Fruit fly (Drosophila melanogaster) whole organism, wandering third instar larva: ENCODE results near the gene Atg8a.

Experiments used
- CG32264 ChIP-seq: fragments of 200-800 bp; sonication (Bioruptor generic); optimal IDR thresholded peaks from 2 replicates; lab custom pipeline; 2016; ENCODE audit warnings: missing biosample characterization, missing genetic modification characterization
- CG9705 ChIP-seq: fragments of 200-800 bp; sonication (Bioruptor generic); optimal IDR thresholded peaks from 2 replicates; lab custom pipeline; 2018; ENCODE audit warnings: missing biosample characterization, mild to moderate bottlenecking, missing genetic modification characterization
- HLH106 ChIP-seq: fragments of 200-800 bp; optimal IDR thresholded peaks from 3 replicates; lab custom pipeline; 2019; ENCODE audit warnings: missing biosample characterization, mild to moderate bottlenecking, missing genetic modification characterization, moderate library complexity
- dsf ChIP-seq: sonication (Bioruptor generic); optimal IDR thresholded peaks from 2 replicates; lab custom pipeline; 2016; ENCODE audit warnings: missing biosample characterization, missing genetic modification characterization, borderline replicate concordance
- foxo ChIP-seq, 2 experiments: fragments of 200-800 bp; sonication (Bioruptor generic); optimal IDR thresholded peaks; 2 replicates in 1 of 2; 3 replicates in 1 of 2; lab custom pipeline; 2016 to 2017; ENCODE audit warnings: missing biosample characterization in 2 of 2, missing genetic modification characterization in 2 of 2
- fru ChIP-seq: fragments of 200-800 bp; sonication (Bioruptor generic); optimal IDR thresholded peaks from 3 replicates; lab custom pipeline; 2016; ENCODE audit warnings: missing biosample characterization, mild to moderate bottlenecking, missing genetic modification characterization
- h ChIP-seq: fragments of 200-800 bp; sonication (Bioruptor generic); optimal IDR thresholded peaks from 3 replicates; lab custom pipeline; 2016; ENCODE audit warnings: missing biosample characterization, mild to moderate bottlenecking, missing genetic modification characterization
- pan ChIP-seq: fragments of >200 bp; optimal IDR thresholded peaks from 2 replicates; lab custom pipeline; 2017
- psq ChIP-seq: fragments of 200-800 bp; sonication (Bioruptor generic); optimal IDR thresholded peaks from 3 replicates; lab custom pipeline; 2017; ENCODE audit warnings: missing biosample characterization, mild to moderate bottlenecking, missing genetic modification characterization, moderate library complexity
- sage ChIP-seq: fragments of 200-800 bp; sonication (Bioruptor generic); optimal IDR thresholded peaks from 2 replicates; lab custom pipeline; 2016; ENCODE audit warnings: missing biosample characterization, mild to moderate bottlenecking, missing genetic modification characterization
- woc ChIP-seq: sonication (Bioruptor generic); optimal IDR thresholded peaks from 2 replicates; lab custom pipeline; 2016; ENCODE audit warnings: missing biosample characterization, mild to moderate bottlenecking, missing genetic modification characterization

- TF ChIP-seq fru (GFP tag; lab: Kevin White, UChicago) = no peak
- no peak for TF ChIP-seq CG32264
- peak; percentile 73 for TF ChIP-seq psq (GFP tag; lab: Kevin White, UChicago)
- no peak for TF ChIP-seq woc (GFP tag; lab: Kevin White, UChicago)
- no peak for TF ChIP-seq pan
- no peak for TF ChIP-seq HLH106 (tag; lab: Kevin White, UChicago)
- TF ChIP-seq CG9705 = no peak
- no peak for TF ChIP-seq h (GFP tag; lab: Kevin White, UChicago)
- TF ChIP-seq sage (GFP tag; lab: Kevin White, UChicago) = no peak
- TF ChIP-seq foxo (GFP tag; optimal IDR thresholded peaks at IDR 0.05; lab: Kevin White, UChicago) = no peak
- TF ChIP-seq dsf = no peak
These were observed 32.9 kb upstream of the Atg8a start for dm6 chrX:10801033-10801432.
